Worm (Caenorhabditis elegans) whole organism, L3 larva: ENCODE results near the gene Y39A1A.21.

Experiments used
- R02D3.7 ChIP-seq: fragments of 150-350 bp; optimal IDR thresholded peaks from 2 replicates; lab custom pipeline; 2014; ENCODE audit warnings: missing biosample characterization, missing genetic modification characterization
- ZK546.5 ChIP-seq: sonication (generic microtip); optimal IDR thresholded peaks from 2 replicates; lab custom pipeline; 2017; ENCODE audit warnings: missing biosample characterization, missing genetic modification characterization
- ama-1 ChIP-seq: fragments of 150-350 bp; optimal IDR thresholded peaks from 2 replicates; lab custom pipeline; 2018
- ceh-16 ChIP-seq: sonication (generic microtip); optimal IDR thresholded peaks from 2 replicates; lab custom pipeline; 2017; ENCODE audit warnings: missing biosample characterization, missing genetic modification characterization
- ceh-28 ChIP-seq: fragments of 150-350 bp; optimal IDR thresholded peaks from 2 replicates; lab custom pipeline; 2014; ENCODE audit warnings: missing biosample characterization, missing genetic modification reagents, missing genetic modification characterization
- ceh-9 ChIP-seq: sonication (generic microtip); optimal IDR thresholded peaks from 2 replicates; lab custom pipeline; 2018; ENCODE audit warnings: missing biosample characterization, missing genetic modification characterization
- daf-12 ChIP-seq: fragments of 150-350 bp; optimal IDR thresholded peaks from 2 replicates; lab custom pipeline; 2014; ENCODE audit warnings: missing biosample characterization, missing genetic modification reagents, missing genetic modification characterization
- egl-5 ChIP-seq: fragments of 150-350 bp; optimal IDR thresholded peaks from 2 replicates; lab custom pipeline; 2017; ENCODE audit warnings: missing biosample characterization, missing genetic modification reagents, missing genetic modification characterization, inconsistent platforms
- elt-2 ChIP-seq: sonication (generic microtip); optimal IDR thresholded peaks from 2 replicates; lab custom pipeline; 2016; ENCODE audit warnings: missing genetic modification reagents, mild to moderate bottlenecking, missing genetic modification characterization, missing compliant biosample characterization
- elt-3 ChIP-seq, 3 experiments: fragments of 150-350 bp in 1 of 3; sonication (generic microtip) in 2 of 3; optimal IDR thresholded peaks; 2 replicates in 2 of 3; 4 replicates in 1 of 3; lab custom pipeline; 2014 to 2017; ENCODE audit warnings: missing biosample characterization in 3 of 3, missing genetic modification characterization in 3 of 3
- eor-1 ChIP-seq, 2 experiments: fragments of 150-350 bp; optimal IDR thresholded peaks; 2 replicates each; lab custom pipeline; 2014 to 2018; ENCODE audit warnings: missing biosample characterization in 2 of 2, missing genetic modification characterization in 2 of 2
- fkh-10 ChIP-seq: sonication (generic microtip); optimal IDR thresholded peaks from 2 replicates; lab custom pipeline; 2017; ENCODE audit warnings: missing biosample characterization, missing genetic modification reagents, missing genetic modification characterization
- fkh-2 ChIP-seq: fragments of 150-350 bp; optimal IDR thresholded peaks from 2 replicates; lab custom pipeline; 2014; ENCODE audit warnings: missing biosample characterization, missing genetic modification reagents, missing genetic modification characterization
- fos-1 ChIP-seq: fragments of 150-350 bp; optimal IDR thresholded peaks from 2 replicates; lab custom pipeline; 2014; ENCODE audit warnings: missing biosample characterization, missing genetic modification characterization
- hmg-11 ChIP-seq: sonication (generic microtip); optimal IDR thresholded peaks from 2 replicates; lab custom pipeline; 2016; ENCODE audit warnings: missing genetic modification characterization, missing compliant biosample characterization
- lsy-12 ChIP-seq: sonication (generic microtip); optimal IDR thresholded peaks from 2 replicates; lab custom pipeline; 2016; ENCODE audit warnings: mild to moderate bottlenecking, missing genetic modification characterization, missing compliant biosample characterization
- mdl-1 ChIP-seq: fragments of 150-350 bp; optimal IDR thresholded peaks from 2 replicates; lab custom pipeline; 2014; ENCODE audit warnings: missing biosample characterization, missing genetic modification characterization
- mml-1 ChIP-seq: fragments of 150-350 bp; sonication (generic microtip); optimal IDR thresholded peaks from 3 replicates; lab custom pipeline; 2014; ENCODE audit warnings: missing biosample characterization, missing genetic modification characterization
- nfya-1 ChIP-seq: sonication (generic microtip); optimal IDR thresholded peaks from 2 replicates; lab custom pipeline; 2017; ENCODE audit warnings: missing genetic modification characterization, mild to moderate bottlenecking, missing compliant biosample characterization, antibody characterized with exemption, moderate library complexity; ENCODE audit not compliant: insufficient read depth
- nhr-11 ChIP-seq: fragments of 150-350 bp; optimal IDR thresholded peaks from 2 replicates; lab custom pipeline; 2014; ENCODE audit warnings: missing biosample characterization, missing genetic modification characterization
- nhr-23 ChIP-seq: fragments of 150-350 bp; optimal IDR thresholded peaks from 2 replicates; lab custom pipeline; 2014; ENCODE audit warnings: missing biosample characterization, missing genetic modification reagents, missing genetic modification characterization
- nhr-25 ChIP-seq: sonication (generic microtip); optimal IDR thresholded peaks from 2 replicates; lab custom pipeline; 2017; ENCODE audit warnings: missing biosample characterization, missing genetic modification characterization
- nhr-43 ChIP-seq: sonication (generic microtip); optimal IDR thresholded peaks from 2 replicates; lab custom pipeline; 2016; ENCODE audit warnings: mild to moderate bottlenecking, missing genetic modification characterization, missing compliant biosample characterization; ENCODE audit not compliant: poor library complexity, severe bottlenecking
- nhr-77 ChIP-seq: fragments of 150-350 bp; optimal IDR thresholded peaks from 2 replicates; lab custom pipeline; 2014; ENCODE audit warnings: missing biosample characterization, missing genetic modification characterization
- pha-4 ChIP-seq: fragments of 150-350 bp; optimal IDR thresholded peaks from 2 replicates; lab custom pipeline; 2014; ENCODE audit warnings: missing biosample characterization, missing genetic modification reagents, missing genetic modification characterization
- pqm-1 ChIP-seq: fragments of 150-350 bp; optimal IDR thresholded peaks from 2 replicates; lab custom pipeline; 2017; ENCODE audit warnings: missing biosample characterization, missing genetic modification characterization, inconsistent platforms
- sea-2 ChIP-seq: fragments of 150-350 bp; sonication (generic microtip); optimal IDR thresholded peaks from 4 replicates; lab custom pipeline; 2014; ENCODE audit warnings: missing biosample characterization, missing genetic modification reagents, missing genetic modification characterization
- tbx-2 ChIP-seq: sonication (generic microtip); optimal IDR thresholded peaks from 2 replicates; lab custom pipeline; 2016; ENCODE audit warnings: mild to moderate bottlenecking, missing genetic modification characterization, missing compliant biosample characterization
- unc-62 ChIP-seq: fragments of 150-350 bp; sonication (generic microtip); optimal IDR thresholded peaks from 4 replicates; lab custom pipeline; 2014; ENCODE audit warnings: missing biosample characterization, missing genetic modification reagents, missing genetic modification characterization
- zag-1 ChIP-seq: fragments of 150-350 bp; optimal IDR thresholded peaks from 2 replicates; lab custom pipeline; 2014; ENCODE audit warnings: missing biosample characterization, missing genetic modification characterization
- ztf-11 ChIP-seq: fragments of 150-350 bp; optimal IDR thresholded peaks from 2 replicates; lab custom pipeline; 2014; ENCODE audit warnings: missing biosample characterization, missing genetic modification characterization
- ztf-4 ChIP-seq: fragments of 150-350 bp; optimal IDR thresholded peaks from 2 replicates; lab custom pipeline; 2014; ENCODE audit warnings: missing biosample characterization, missing genetic modification characterization

Y39A1A.21 gene

DNA sequence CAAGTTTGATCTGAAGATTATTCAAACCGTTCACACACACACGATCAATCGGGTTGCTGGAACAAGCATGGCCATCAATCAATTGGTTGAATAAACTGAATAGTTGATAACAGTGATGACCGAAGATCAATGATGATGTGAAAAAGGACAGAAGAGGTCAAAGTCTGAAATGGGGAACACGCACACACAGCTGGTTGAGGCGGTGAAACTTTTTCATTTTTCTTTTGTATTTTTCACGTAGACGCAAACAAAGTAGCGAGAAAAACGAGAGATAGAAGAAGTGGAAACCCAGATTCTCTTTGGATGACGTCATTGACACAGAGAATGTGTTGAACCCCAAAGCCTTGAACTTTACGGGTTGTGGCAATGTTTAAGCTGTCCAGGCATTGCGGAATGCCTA lies 10.7 kb upstream of the Y39A1A.21 start (continued):
- TF ChIP-seq ztf-11 (tag; lab: Kevin White, UChicago): no peak
- TF ChIP-seq nhr-23 (tag; lab: Kevin White, UChicago): peak; percentile 87
- peak; percentile 46 for TF ChIP-seq ceh-28 (tag; lab: Kevin White, UChicago)
- TF ChIP-seq nhr-43 (tag; lab: Kevin White, UChicago): peak; percentile 96
- TF ChIP-seq, all 47 proteins: peak for 17

- peak; percentile 27 for TF ChIP-seq ama-1 (lab: Kevin White, UChicago)
- TF ChIP-seq R02D3.7 (tag; lab: Kevin White, UChicago): no peak
- TF ChIP-seq mdl-1 (tag; lab: Kevin White, UChicago): no peak
- TF ChIP-seq elt-2 (tag; lab: Kevin White, UChicago): peak; percentile 3
- TF ChIP-seq tbx-2 (tag; lab: Kevin White, UChicago): no peak
- no peak for TF ChIP-seq eor-1 (tag; optimal IDR thresholded peaks at IDR 0.05; lab: Kevin White, UChicago)
- TF ChIP-seq nhr-43 (tag; lab: Kevin White, UChicago): no peak
- TF ChIP-seq nhr-77 (tag; lab: Kevin White, UChicago): no peak
- TF ChIP-seq nfya-1 (tag; lab: Kevin White, UChicago): no peak
- no peak for TF ChIP-seq ztf-4 (tag; lab: Kevin White, UChicago)
- TF ChIP-seq fos-1 (tag; lab: Kevin White, UChicago): no peak
- TF ChIP-seq egl-5 (tag; lab: Kevin White, UChicago): no peak
- no peak for TF ChIP-seq fkh-2 (tag; lab: Kevin White, UChicago)
- TF ChIP-seq ceh-9 (tag; lab: Kevin White, UChicago): no peak
- TF ChIP-seq lsy-12: no peak
- TF ChIP-seq ceh-28 (tag; lab: Kevin White, UChicago): no peak
- no peak for TF ChIP-seq nhr-25 (tag; lab: Kevin White, UChicago)
- no peak for TF ChIP-seq daf-12 (tag; lab: Kevin White, UChicago)
- TF ChIP-seq, all 47 proteins: peak for 2
Observed at ce11 chrIII:10716091-10716490, 9.3 kb upstream of the Y39A1A.21 start, which contains the start of gene W09D10.4. TSS of gene W09D10.4 (minus strand) at chrIII:10716191.

DNA sequence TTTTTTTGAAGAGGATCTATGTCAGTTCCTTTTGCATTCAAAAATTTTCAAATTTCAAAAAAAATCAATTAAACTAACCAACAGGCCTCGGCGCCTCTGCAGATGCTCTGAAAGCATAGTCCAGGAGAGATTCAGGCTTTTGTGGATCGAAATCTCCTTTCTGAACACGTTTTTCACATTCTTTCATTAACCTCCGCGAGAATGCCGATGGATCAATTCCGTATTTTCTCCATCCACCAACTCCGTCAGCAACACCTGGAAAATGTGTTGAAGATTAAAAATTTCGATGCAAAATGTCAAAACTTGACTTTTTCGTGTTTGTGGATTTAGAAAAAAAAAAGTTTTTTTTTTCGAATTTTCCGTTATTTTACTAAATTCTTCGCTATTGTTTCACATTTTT lies 7.7 kb upstream of the Y39A1A.21 start:
- TF ChIP-seq unc-62 (GFP tag; lab: Kevin White, UChicago) (no peak), ama-1 (lab: Kevin White, UChicago) (peak; percentile 33)
- TF ChIP-seq, all 47 proteins: peak for 1

- TF ChIP-seq ceh-28 (tag; lab: Kevin White, UChicago) (peak; percentile 55), ama-1 (lab: Kevin White, UChicago) (peak; percentile 90), zag-1 (no peak), pha-4 (tag; lab: Kevin White, UChicago) (peak; percentile 49), sea-2 (GFP tag; lab: Kevin White, UChicago) (no peak), unc-62 (GFP tag; lab: Kevin White, UChicago) (no peak), pqm-1 (tag; lab: Kevin White, UChicago) (peak; percentile 29), ztf-4 (tag; lab: Kevin White, UChicago) (peak; percentile 43), nhr-23 (tag; lab: Kevin White, UChicago) (peak; percentile 72), hmg-11 (no peak), nhr-43 (tag; lab: Kevin White, UChicago) (peak; percentile 47), fkh-2 (tag; lab: Kevin White, UChicago) (no peak), lsy-12 (peak; percentile 68), elt-2 (tag; lab: Kevin White, UChicago) (peak; percentile 47), ceh-16 (tag; lab: Kevin White, UChicago) (no peak), ztf-11 (tag; lab: Kevin White, UChicago) (no peak), R02D3.7 (tag; lab: Kevin White, UChicago) (no peak)
Observed at ce11 chrIII:10711192-10711673, 4.4 kb upstream of the Y39A1A.21 start, which contains the start of gene W09D10.5. TSS of gene W09D10.5 (minus strand) at chrIII:10711536.

DNA sequence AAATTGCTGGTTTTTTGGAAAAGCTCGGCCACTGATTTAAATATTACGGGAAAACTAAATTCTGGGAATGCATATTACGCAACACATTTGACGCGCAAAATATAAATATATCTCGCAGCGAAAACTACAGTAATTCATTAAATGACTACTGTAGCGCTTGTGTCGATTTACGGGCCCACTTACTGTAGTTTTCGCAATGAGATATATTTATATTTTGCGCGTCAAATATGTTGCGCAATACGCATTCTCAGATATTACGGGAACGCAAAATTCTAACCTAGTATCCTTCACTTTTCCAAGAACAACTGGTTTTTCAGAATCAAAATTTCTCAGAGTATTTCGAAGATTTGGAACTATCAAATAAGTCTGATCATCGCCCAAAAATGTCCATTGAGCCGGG lies 2.9 kb upstream of the Y39A1A.21 start:
- no peak for TF ChIP-seq elt-3 (tag; optimal IDR thresholded peaks at IDR 0.05; lab: Kevin White, UChicago)
- TF ChIP-seq ztf-4 (tag; lab: Kevin White, UChicago): no peak
- TF ChIP-seq fkh-10 (GFP tag; lab: Kevin White, UChicago): no peak
- TF ChIP-seq lsy-12: no peak
- TF ChIP-seq fos-1 (tag; lab: Kevin White, UChicago): no peak
- TF ChIP-seq fkh-2 (tag; lab: Kevin White, UChicago): no peak
- no peak for TF ChIP-seq ztf-11 (tag; lab: Kevin White, UChicago)
- no peak for TF ChIP-seq ZK546.5
- no peak for TF ChIP-seq sea-2 (GFP tag; lab: Kevin White, UChicago)
- no peak for TF ChIP-seq nhr-77 (tag; lab: Kevin White, UChicago)
- TF ChIP-seq zag-1: no peak
- no peak for TF ChIP-seq mml-1 (tag; lab: Kevin White, UChicago)
- no peak for TF ChIP-seq ceh-28 (tag; lab: Kevin White, UChicago)
- TF ChIP-seq nhr-11 (tag; lab: Kevin White, UChicago): no peak
